Fruit fly (Drosophila melanogaster) whole organism, embryonic: ENCODE data around the gene dlg1.

Experiments used
- Antp ChIP-seq: fragments of 200-800 bp; sonication (Bioruptor generic); optimal IDR thresholded peaks from 3 replicates; lab custom pipeline; 2016; ENCODE audit warnings: missing biosample characterization, missing genetic modification characterization
- CG10209 ChIP-seq: fragments of 200-800 bp; sonication (Bioruptor generic); optimal IDR thresholded peaks from 3 replicates; lab custom pipeline; 2017; ENCODE audit warnings: missing biosample characterization, mild to moderate bottlenecking, missing genetic modification characterization, missing genetic modification reagents
- CG10274 ChIP-seq: fragments of 200-800 bp; sonication (Bioruptor generic); optimal IDR thresholded peaks from 3 replicates; lab custom pipeline; 2017; ENCODE audit warnings: missing biosample characterization, mild to moderate bottlenecking, missing genetic modification characterization
- CG10543 ChIP-seq: fragments of 200-800 bp; sonication (Bioruptor generic); optimal IDR thresholded peaks from 3 replicates; lab custom pipeline; 2017; ENCODE audit warnings: missing biosample characterization, mild to moderate bottlenecking, missing genetic modification characterization, moderate library complexity
- CG11456 ChIP-seq: fragments of 200-800 bp; sonication (Bioruptor generic); IDR thresholded peaks from 3 replicates; pipeline ENCODE4 v1.3.6; 2022; ENCODE audit warnings: missing biosample characterization, missing genetic modification characterization
- CG11696 ChIP-seq: fragments of 200-800 bp; sonication (Bioruptor generic); IDR thresholded peaks from 2 replicates; pipeline ENCODE4 v1.3.6; 2022; ENCODE audit warnings: missing biosample characterization, missing genetic modification characterization
- CG11723 ChIP-seq: fragments of 200-800 bp; sonication (Bioruptor generic); optimal IDR thresholded peaks from 2 replicates; lab custom pipeline; 2017; ENCODE audit warnings: missing biosample characterization, mild to moderate bottlenecking, missing genetic modification characterization
- CG12236 ChIP-seq: fragments of 200-800 bp; sonication (Bioruptor generic); optimal IDR thresholded peaks from 2 replicates; lab custom pipeline; 2016; ENCODE audit warnings: missing biosample characterization, missing genetic modification characterization
- CG12744 ChIP-seq: fragments of 200-800 bp; sonication (Bioruptor generic); optimal IDR thresholded peaks from 2 replicates; lab custom pipeline; 2016; ENCODE audit warnings: missing biosample characterization, missing genetic modification characterization
- CG13123 ChIP-seq: fragments of 200-800 bp; sonication (Bioruptor generic); optimal IDR thresholded peaks from 2 replicates; lab custom pipeline; 2016; ENCODE audit warnings: missing biosample characterization, missing genetic modification characterization
- CG17186 ChIP-seq: fragments of 200-800 bp; sonication (Bioruptor generic); optimal IDR thresholded peaks from 3 replicates; lab custom pipeline; 2017; ENCODE audit warnings: missing biosample characterization, missing genetic modification reagents, missing genetic modification characterization
- CG17359 ChIP-seq: fragments of 200-800 bp; sonication (Bioruptor generic); optimal IDR thresholded peaks from 3 replicates; lab custom pipeline; 2018; ENCODE audit warnings: missing biosample characterization, mild to moderate bottlenecking, missing genetic modification characterization, moderate library complexity
- CG17612 ChIP-seq: fragments of 200-800 bp; sonication (Bioruptor generic); IDR thresholded peaks from 2 replicates; pipeline ENCODE4 v1.3.6; 2022; ENCODE audit warnings: missing biosample characterization, missing genetic modification characterization
- CG18262 ChIP-seq: fragments of 200-800 bp; optimal IDR thresholded peaks from 3 replicates; lab custom pipeline; 2019; ENCODE audit warnings: missing biosample characterization, mild to moderate bottlenecking, missing genetic modification characterization, moderate library complexity
- CG2129 ChIP-seq: fragments of 200-800 bp; sonication (Bioruptor generic); IDR thresholded peaks from 2 replicates; pipeline ENCODE4 v1.3.6; 2022; ENCODE audit warnings: missing biosample characterization, missing genetic modification characterization; ENCODE audit not compliant: partially characterized antibody
- CG31365 ChIP-seq: fragments of 200-800 bp; sonication (Bioruptor generic); optimal IDR thresholded peaks from 2 replicates; lab custom pipeline; 2018; ENCODE audit warnings: missing biosample characterization, mild to moderate bottlenecking, missing genetic modification characterization
- CG3407 ChIP-seq: fragments of 200-800 bp; sonication (Bioruptor generic); optimal IDR thresholded peaks from 2 replicates; lab custom pipeline; 2018; ENCODE audit warnings: missing biosample characterization, mild to moderate bottlenecking, missing genetic modification characterization
- CG4730 ChIP-seq: fragments of 200-800 bp; sonication (Bioruptor generic); IDR thresholded peaks from 2 replicates; pipeline ENCODE4 v1.3.6; 2022; ENCODE audit warnings: missing biosample characterization, missing genetic modification characterization
- CG5953 ChIP-seq: fragments of 200-800 bp; sonication (Bioruptor generic); IDR thresholded peaks from 2 replicates; pipeline ENCODE4 v1.3.6; 2022; ENCODE audit warnings: missing biosample characterization, missing genetic modification characterization
- CG7357 ChIP-seq: fragments of 200-800 bp; sonication (Bioruptor generic); IDR thresholded peaks from 3 replicates; pipeline ENCODE4 v1.3.6; 2022; ENCODE audit warnings: missing biosample characterization, missing genetic modification characterization
- CG7372 ChIP-seq: fragments of 200-800 bp; sonication (Bioruptor generic); IDR thresholded peaks from 2 replicates; pipeline ENCODE4 v1.3.6; 2022; ENCODE audit warnings: missing biosample characterization, missing genetic modification characterization
- CG8924 ChIP-seq: fragments of 200-800 bp; optimal IDR thresholded peaks from 3 replicates; lab custom pipeline; 2019; ENCODE audit warnings: missing biosample characterization, mild to moderate bottlenecking, missing genetic modification characterization, moderate library complexity
- Dad ChIP-seq: fragments of 200-800 bp; sonication (Bioruptor generic); optimal IDR thresholded peaks from 3 replicates; lab custom pipeline; 2016; ENCODE audit warnings: missing biosample characterization, missing genetic modification characterization
- Dbx ChIP-seq: fragments of 200-800 bp; sonication (Bioruptor generic); IDR thresholded peaks from 3 replicates; pipeline ENCODE4 v1.3.6; 2022; ENCODE audit warnings: missing biosample characterization, missing genetic modification characterization
- Dip3 ChIP-seq: fragments of 200-800 bp; sonication (Bioruptor generic); optimal IDR thresholded peaks from 3 replicates; lab custom pipeline; 2016; ENCODE audit warnings: missing biosample characterization, missing genetic modification characterization
- ERR ChIP-seq: fragments of 200-800 bp; sonication (Bioruptor generic); optimal IDR thresholded peaks from 2 replicates; lab custom pipeline; 2016; ENCODE audit warnings: missing biosample characterization, missing genetic modification characterization
- Hmx ChIP-seq: fragments of 200-800 bp; sonication (Bioruptor generic); optimal IDR thresholded peaks from 2 replicates; lab custom pipeline; 2016; ENCODE audit warnings: missing biosample characterization, missing genetic modification characterization
- Mad ChIP-seq: fragments of 200-800 bp; sonication (Bioruptor generic); optimal IDR thresholded peaks from 2 replicates; lab custom pipeline; 2016; ENCODE audit warnings: missing biosample characterization, missing genetic modification characterization
- NFAT ChIP-seq: fragments of 200-800 bp; sonication (Bioruptor generic); IDR thresholded peaks from 2 replicates; pipeline ENCODE4 v1.3.6; 2022; ENCODE audit warnings: missing biosample characterization, missing genetic modification characterization
- Nf-YB ChIP-seq: fragments of 200-800 bp; sonication (Bioruptor generic); optimal IDR thresholded peaks from 3 replicates; lab custom pipeline; 2019; ENCODE audit warnings: missing biosample characterization, mild to moderate bottlenecking, missing genetic modification characterization, moderate library complexity
- Xbp1 ChIP-seq: fragments of 200-800 bp; sonication (Bioruptor generic); optimal IDR thresholded peaks from 3 replicates; lab custom pipeline; 2016; ENCODE audit warnings: missing biosample characterization, mild to moderate bottlenecking, missing genetic modification characterization
- ara ChIP-seq: fragments of 200-800 bp; sonication (Bioruptor generic); IDR thresholded peaks from 2 replicates; pipeline ENCODE4 v1.3.6; 2022; ENCODE audit warnings: missing biosample characterization, missing genetic modification characterization
- btn ChIP-seq: fragments of 200-800 bp; sonication (Bioruptor generic); optimal IDR thresholded peaks from 2 replicates; lab custom pipeline; 2016; ENCODE audit warnings: missing biosample characterization, missing genetic modification characterization
- cato ChIP-seq: fragments of 200-800 bp; sonication (Bioruptor generic); optimal IDR thresholded peaks from 2 replicates; lab custom pipeline; 2016; ENCODE audit warnings: missing biosample characterization, missing genetic modification characterization, borderline replicate concordance
- croc ChIP-seq: fragments of 200-800 bp; sonication (Bioruptor generic); conservative IDR thresholded peaks from 3 replicates; pipeline ENCODE4 v1.3.6; 2022; ENCODE audit warnings: missing biosample characterization, missing genetic modification characterization
- eyg ChIP-seq: fragments of 200-800 bp; sonication (Bioruptor generic); optimal IDR thresholded peaks from 3 replicates; lab custom pipeline; 2016; ENCODE audit warnings: missing biosample characterization, missing genetic modification characterization
- gce ChIP-seq: fragments of 200-800 bp; sonication (Bioruptor generic); IDR thresholded peaks from 3 replicates; pipeline ENCODE4 v1.3.6; 2022; ENCODE audit warnings: missing biosample characterization, missing genetic modification characterization
- hkb ChIP-seq, 2 experiments: fragments of 200-800 bp in 1 of 2; fragments of >200 bp in 1 of 2; sonication (Bioruptor generic) in 1 of 2; IDR thresholded peaks in 1 of 2; optimal IDR thresholded peaks in 1 of 2; 2 replicates each; pipeline versions ENCODE4 v1.3.6 to Lab custom; 2017 to 2022; ENCODE audit warnings: missing biosample characterization in 1 of 2, missing genetic modification characterization in 1 of 2
- lbe ChIP-seq: fragments of 200-800 bp; sonication (Bioruptor generic); optimal IDR thresholded peaks from 2 replicates; lab custom pipeline; 2016; ENCODE audit warnings: missing biosample characterization, mild to moderate bottlenecking, missing genetic modification characterization
- lov ChIP-seq, 2 experiments: fragments of 200-800 bp in 1 of 2; fragments of >200 bp in 1 of 2; sonication (Bioruptor generic) in 1 of 2; IDR thresholded peaks in 1 of 2; optimal IDR thresholded peaks in 1 of 2; 2 replicates in 1 of 2; 3 replicates in 1 of 2; pipeline versions ENCODE4 v1.3.6 to Lab custom; 2017 to 2022; ENCODE audit warnings: missing biosample characterization in 1 of 2, missing genetic modification characterization in 1 of 2
- pho ChIP-seq: fragments of 200-800 bp; sonication (Bioruptor generic); optimal IDR thresholded peaks from 2 replicates; lab custom pipeline; 2016; ENCODE audit warnings: missing biosample characterization, missing genetic modification characterization
- phol ChIP-seq: fragments of 200-800 bp; sonication (Bioruptor generic); optimal IDR thresholded peaks from 3 replicates; lab custom pipeline; 2018; ENCODE audit warnings: missing biosample characterization, mild to moderate bottlenecking, missing genetic modification characterization, moderate library complexity
- sc ChIP-seq, 3 experiments: fragments of >200 bp in 2 of 3; fragments of 200-800 bp in 1 of 3; sonication (Bioruptor generic) in 1 of 3; optimal IDR thresholded peaks; 2 replicates in 2 of 3; 3 replicates in 1 of 3; lab custom pipeline; 2017; ENCODE audit warnings: mild to moderate bottlenecking in 1 of 3, missing biosample characterization in 1 of 3, missing genetic modification characterization in 1 of 3, missing genetic modification reagents in 1 of 3
- sisA ChIP-seq: fragments of 200-800 bp; sonication (Bioruptor generic); IDR thresholded peaks from 2 replicates; pipeline ENCODE4 v1.3.6; 2022; ENCODE audit warnings: missing biosample characterization, missing genetic modification characterization
- tna ChIP-seq: fragments of 200-800 bp; sonication (Bioruptor generic); IDR thresholded peaks from 2 replicates; pipeline ENCODE4 v1.3.6; 2022; ENCODE audit warnings: missing biosample characterization, missing genetic modification characterization; ENCODE audit not compliant: partially characterized antibody
- trem ChIP-seq: fragments of 200-800 bp; optimal IDR thresholded peaks from 3 replicates; lab custom pipeline; 2019; ENCODE audit warnings: missing biosample characterization, mild to moderate bottlenecking, missing genetic modification characterization, moderate library complexity
- unpg ChIP-seq: fragments of 200-800 bp; sonication (Bioruptor generic); optimal IDR thresholded peaks from 3 replicates; lab custom pipeline; 2018; ENCODE audit warnings: missing biosample characterization, mild to moderate bottlenecking, missing genetic modification characterization, moderate library complexity
- vvl ChIP-seq: fragments of 200-800 bp; sonication (Bioruptor generic); IDR thresholded peaks from 2 replicates; pipeline ENCODE4 v1.3.6; 2022; ENCODE audit warnings: missing biosample characterization, missing genetic modification characterization

dlg1 gene

dm6 chrX:11446792-11447405 is 77.4 kb downstream of the dlg1 start (continued):
- TF ChIP-seq unpg (GFP tag; lab: Kevin White, UChicago) (peak; percentile 73), Dip3 (GFP tag; lab: Kevin White, UChicago) (peak; percentile 95), CG11696 (no peak), CG2129 (GFP tag; lab: Robert Waterston, UW) (no peak), ara (GFP tag; lab: Robert Waterston, UW) (peak; percentile 6; the same call in 1 of the 2 replicates), CG5953 (peak; percentile 61; the same call in 1 of the 2 replicates), CG3407 (GFP tag; lab: Kevin White, UChicago) (no peak), gce (GFP tag; lab: Robert Waterston, UW) (peak; percentile 56; the same call in 1 of the 3 replicates), lbe (GFP tag; lab: Kevin White, UChicago) (peak; percentile 47), pho (peak; percentile 84), Dad (GFP tag; lab: Kevin White, UChicago) (peak; percentile 66), Dbx (GFP tag; lab: Robert Waterston, UW) (peak; percentile 92), btn (GFP tag; lab: Kevin White, UChicago) (peak; percentile 23), CG12236 (GFP tag; lab: Kevin White, UChicago) (no peak), phol (tag; lab: Kevin White, UChicago) (peak; percentile 43), CG4730 (GFP tag; lab: Robert Waterston, UW) (peak; percentile 71), CG11456 (GFP tag; lab: Robert Waterston, UW) (peak; percentile 92), Xbp1 (GFP tag; lab: Kevin White, UChicago) (peak; percentile 78), CG18262 (tag; lab: Kevin White, UChicago) (peak; percentile 49), vvl (GFP tag; lab: Robert Waterston, UW) (peak; percentile 90), CG10274 (peak; percentile 67), croc (GFP tag; lab: Robert Waterston, UW) (no peak; the same call in 2 of the 3 replicates), ERR (peak; percentile 83), Antp (peak; percentile 53), CG12744 (GFP tag; lab: Kevin White, UChicago) (peak; percentile 57), Mad (GFP tag; lab: Kevin White, UChicago) (peak; percentile 57), CG10543 (GFP tag; lab: Kevin White, UChicago) (peak; percentile 68), lov (optimal IDR thresholded peaks at IDR 0.05; lab: Kevin White, UChicago) (no peak), lov (GFP tag; IDR thresholded peaks at IDR 0.05; lab: Robert Waterston, UW) (0 out of 3 replicates have a peak, but pooled peaks have one; percentile 16), CG17359 (tag; lab: Kevin White, UChicago) (peak; percentile 66), hkb (optimal IDR thresholded peaks at IDR 0.05; lab: Kevin White, UChicago) (no peak), hkb (GFP tag; IDR thresholded peaks at IDR 0.05; lab: Robert Waterston, UW) (peak; percentile 50; the same call in 1 of the 2 replicates), trem (tag; lab: Kevin White, UChicago) (no peak), sc (optimal IDR thresholded peaks at IDR 0.05; lab: Kevin White, UChicago) (no peak), sc (GFP tag; optimal IDR thresholded peaks at IDR 0.05; lab: Kevin White, UChicago) (no peak), cato (GFP tag; lab: Kevin White, UChicago) (no peak), CG17186 (no peak), Nf-YB (GFP tag; lab: Kevin White, UChicago) (peak; percentile 2), CG31365 (tag; lab: Kevin White, UChicago) (peak; percentile 39), CG10209 (GFP tag; lab: Kevin White, UChicago) (peak; percentile 78), CG7372 (GFP tag; lab: Robert Waterston, UW) (peak; percentile 82), CG17612 (GFP tag; lab: Robert Waterston, UW) (peak; percentile 61; the same call in 1 of the 2 replicates), CG8924 (peak; percentile 70), eyg (peak; percentile 66), NFAT (GFP tag; lab: Robert Waterston, UW) (peak; percentile 93), CG13123 (GFP tag; lab: Kevin White, UChicago) (peak; percentile 31), Hmx (no peak), CG11723 (no peak), sisA (peak; percentile 77), tna (GFP tag; lab: Robert Waterston, UW) (no peak), CG7357 (GFP tag; lab: Robert Waterston, UW) (peak; percentile 62; the same call in 2 of the 3 replicates)
